Fruit fly (Drosophila melanogaster) whole organism, wandering third instar larva: ENCODE data around the gene tal-AA.

Experiments
- Abd-B ChIP-seq: fragments of >200 bp; optimal IDR thresholded peaks from 2 replicates; lab custom pipeline; 2017; ENCODE audit warnings: missing biosample characterization, missing genetic modification characterization
- CG32264 ChIP-seq: fragments of 200-800 bp; sonication (Bioruptor generic); optimal IDR thresholded peaks from 2 replicates; lab custom pipeline; 2016; ENCODE audit warnings: missing biosample characterization, missing genetic modification characterization
- CG9705 ChIP-seq: fragments of 200-800 bp; sonication (Bioruptor generic); optimal IDR thresholded peaks from 2 replicates; lab custom pipeline; 2018; ENCODE audit warnings: missing biosample characterization, mild to moderate bottlenecking, missing genetic modification characterization
- CrebA ChIP-seq: fragments of 200-800 bp; sonication (Bioruptor generic); optimal IDR thresholded peaks from 2 replicates; lab custom pipeline; 2016; ENCODE audit warnings: missing biosample characterization, mild to moderate bottlenecking, missing genetic modification characterization, borderline replicate concordance
- Dfd ChIP-seq: fragments of >200 bp; optimal IDR thresholded peaks from 2 replicates; lab custom pipeline; 2017; ENCODE audit warnings: missing biosample characterization, missing genetic modification characterization
- Dif ChIP-seq: fragments of 200-275, 200-300 bp; sonication (Bioruptor generic); optimal IDR thresholded peaks from 2 replicates; lab custom pipeline; 2018; ENCODE audit warnings: missing biosample characterization, missing genetic modification characterization; ENCODE audit not compliant: partially characterized antibody
- GATAd ChIP-seq: sonication (Bioruptor generic); optimal IDR thresholded peaks from 2 replicates; lab custom pipeline; 2016; ENCODE audit warnings: missing biosample characterization, missing genetic modification characterization
- HLH106 ChIP-seq: fragments of 200-800 bp; optimal IDR thresholded peaks from 3 replicates; lab custom pipeline; 2019; ENCODE audit warnings: missing biosample characterization, mild to moderate bottlenecking, missing genetic modification characterization, moderate library complexity
- Hnf4 ChIP-seq: fragments of 200-800 bp; sonication (Bioruptor generic); optimal IDR thresholded peaks from 2 replicates; lab custom pipeline; 2016; ENCODE audit warnings: missing biosample characterization, mild to moderate bottlenecking, missing genetic modification characterization
- Hr78 ChIP-seq: fragments of >200 bp; optimal IDR thresholded peaks from 2 replicates; lab custom pipeline; 2017; ENCODE audit warnings: missing biosample characterization, missing genetic modification characterization
- Hr83 ChIP-seq: fragments of 200-300 bp; sonication (Bioruptor generic); optimal IDR thresholded peaks from 2 replicates; lab custom pipeline; 2016; ENCODE audit warnings: missing biosample characterization, mild to moderate bottlenecking, missing genetic modification characterization, moderate library complexity; ENCODE audit not compliant: poor library complexity, severe bottlenecking
- Jra ChIP-seq: sonication (Bioruptor generic); optimal IDR thresholded peaks from 2 replicates; lab custom pipeline; 2016; ENCODE audit warnings: missing biosample characterization, missing genetic modification characterization
- Mio ChIP-seq: sonication (Bioruptor generic); optimal IDR thresholded peaks from 2 replicates; lab custom pipeline; 2016; ENCODE audit warnings: missing biosample characterization, missing genetic modification characterization
- Myc ChIP-seq: fragments of >200 bp; optimal IDR thresholded peaks from 2 replicates; lab custom pipeline; 2017
- N ChIP-seq: fragments of >200 bp; optimal IDR thresholded peaks from 2 replicates; lab custom pipeline; 2018; ENCODE audit warnings: missing biosample characterization, missing external identifiers, missing genetic modification characterization
- OdsH ChIP-seq: fragments of 200-800 bp; sonication (Bioruptor generic); optimal IDR thresholded peaks from 2 replicates; lab custom pipeline; 2016; ENCODE audit warnings: missing biosample characterization, mild to moderate bottlenecking, missing genetic modification characterization
- Rel ChIP-seq, 2 experiments: fragments of 200-800 bp; sonication (Bioruptor generic) in 1 of 2; optimal IDR thresholded peaks; 2 replicates in 1 of 2; 3 replicates in 1 of 2; lab custom pipeline; 2016 to 2019; ENCODE audit warnings: mild to moderate bottlenecking in 2 of 2, missing biosample characterization in 2 of 2, missing genetic modification characterization in 2 of 2, moderate library complexity in 1 of 2
- Sp1 ChIP-seq: fragments of 200-800 bp; sonication (Bioruptor generic); optimal IDR thresholded peaks from 3 replicates; lab custom pipeline; 2019; ENCODE audit warnings: missing biosample characterization, mild to moderate bottlenecking, missing genetic modification characterization, moderate library complexity
- Vsx2 ChIP-seq: fragments of 200-300, 225-300 bp; sonication (Bioruptor generic); optimal IDR thresholded peaks from 2 replicates; lab custom pipeline; 2018; ENCODE audit warnings: missing biosample characterization, missing genetic modification characterization; ENCODE audit not compliant: partially characterized antibody
- br ChIP-seq: fragments of 200-800 bp; sonication (Bioruptor generic); optimal IDR thresholded peaks from 2 replicates; lab custom pipeline; 2016; ENCODE audit warnings: missing biosample characterization, missing genetic modification characterization
- brk ChIP-seq: fragments of 200-800 bp; sonication (Bioruptor generic); optimal IDR thresholded peaks from 2 replicates; lab custom pipeline; 2016; ENCODE audit warnings: missing biosample characterization, mild to moderate bottlenecking, missing genetic modification characterization
- dl ChIP-seq, 2 experiments: fragments of 175-275, 200-275 bp in 1 of 2; fragments of 200-275 bp in 1 of 2; sonication (Bioruptor generic); optimal IDR thresholded peaks; lab custom pipeline; 2018; ENCODE audit warnings: mild to moderate bottlenecking in 2 of 2, missing biosample characterization in 2 of 2, missing genetic modification characterization in 2 of 2, moderate library complexity in 2 of 2; ENCODE audit not compliant: partially characterized antibody in 2 of 2, insufficient read depth in 1 of 2
- dmrt93B ChIP-seq: fragments of 200-800 bp; sonication (Bioruptor generic); optimal IDR thresholded peaks from 2 replicates; lab custom pipeline; 2018; ENCODE audit warnings: missing biosample characterization, mild to moderate bottlenecking, missing genetic modification characterization
- dsf ChIP-seq: sonication (Bioruptor generic); optimal IDR thresholded peaks from 2 replicates; lab custom pipeline; 2016; ENCODE audit warnings: missing biosample characterization, missing genetic modification characterization, borderline replicate concordance
- ey ChIP-seq: fragments of 200-800 bp; sonication (Bioruptor generic); optimal IDR thresholded peaks from 2 replicates; lab custom pipeline; 2016; ENCODE audit warnings: missing biosample characterization, missing genetic modification characterization
- foxo ChIP-seq, 2 experiments: fragments of 200-800 bp; sonication (Bioruptor generic); optimal IDR thresholded peaks; 2 replicates in 1 of 2; 3 replicates in 1 of 2; lab custom pipeline; 2016 to 2017; ENCODE audit warnings: missing biosample characterization in 2 of 2, missing genetic modification characterization in 2 of 2
- fru ChIP-seq: fragments of 200-800 bp; sonication (Bioruptor generic); optimal IDR thresholded peaks from 3 replicates; lab custom pipeline; 2016; ENCODE audit warnings: missing biosample characterization, mild to moderate bottlenecking, missing genetic modification characterization
- h ChIP-seq: fragments of 200-800 bp; sonication (Bioruptor generic); optimal IDR thresholded peaks from 3 replicates; lab custom pipeline; 2016; ENCODE audit warnings: missing biosample characterization, mild to moderate bottlenecking, missing genetic modification characterization
- jim ChIP-seq: fragments of 175-275, 200-325 bp; sonication (Bioruptor generic); optimal IDR thresholded peaks from 2 replicates; lab custom pipeline; 2016; ENCODE audit warnings: missing biosample characterization, mild to moderate bottlenecking, missing genetic modification characterization
- lola ChIP-seq: fragments of >200 bp; optimal IDR thresholded peaks from 2 replicates; lab custom pipeline; 2017; ENCODE audit warnings: missing biosample characterization, missing genetic modification characterization
- pan ChIP-seq: fragments of >200 bp; optimal IDR thresholded peaks from 2 replicates; lab custom pipeline; 2017
- psq ChIP-seq: fragments of 200-800 bp; sonication (Bioruptor generic); optimal IDR thresholded peaks from 3 replicates; lab custom pipeline; 2017; ENCODE audit warnings: missing biosample characterization, mild to moderate bottlenecking, missing genetic modification characterization, moderate library complexity
- rgr ChIP-seq: fragments of 200-800 bp; sonication (Bioruptor generic); optimal IDR thresholded peaks from 3 replicates; lab custom pipeline; 2016; ENCODE audit warnings: missing biosample characterization, mild to moderate bottlenecking, missing genetic modification characterization
- sage ChIP-seq: fragments of 200-800 bp; sonication (Bioruptor generic); optimal IDR thresholded peaks from 2 replicates; lab custom pipeline; 2016; ENCODE audit warnings: missing biosample characterization, mild to moderate bottlenecking, missing genetic modification characterization
- sv ChIP-seq: fragments of 200-800 bp; sonication (Bioruptor generic); optimal IDR thresholded peaks from 3 replicates; lab custom pipeline; 2016; ENCODE audit warnings: missing biosample characterization, missing genetic modification characterization
- tai ChIP-seq: sonication (Bioruptor generic); optimal IDR thresholded peaks from 2 replicates; lab custom pipeline; 2016; ENCODE audit warnings: missing biosample characterization, missing genetic modification characterization
- usp ChIP-seq: fragments of >200 bp; optimal IDR thresholded peaks from 2 replicates; lab custom pipeline; 2017; ENCODE audit warnings: missing biosample characterization, missing genetic modification characterization
- woc ChIP-seq: sonication (Bioruptor generic); optimal IDR thresholded peaks from 2 replicates; lab custom pipeline; 2016; ENCODE audit warnings: missing biosample characterization, mild to moderate bottlenecking, missing genetic modification characterization

The tal-AA gene

DNA sequence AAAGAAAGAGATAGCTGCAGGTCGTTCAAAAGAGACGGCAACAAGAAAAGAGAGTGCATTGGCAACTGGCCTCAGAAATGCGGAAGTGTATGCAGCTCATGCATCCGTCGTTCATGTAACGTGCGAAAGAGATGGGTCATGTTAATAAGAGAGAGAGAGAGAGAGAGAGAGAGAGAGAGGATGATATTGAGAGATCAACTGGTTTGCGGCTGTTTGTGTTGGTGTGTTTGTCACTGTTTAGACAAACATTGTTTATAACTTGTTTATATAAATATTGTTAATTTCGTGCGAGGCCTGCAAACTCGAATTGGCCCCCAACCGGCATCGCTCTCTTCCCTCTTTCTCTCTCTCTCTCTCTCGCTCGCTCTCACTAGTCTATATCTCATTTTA lies 18.2 kb upstream of the tal-AA start:
- TF ChIP-seq dl (GFP tag; optimal IDR thresholded peaks at IDR 0.05; lab: Kevin White, UChicago; ENCODE audit: insufficient read depth in 1 of 2, partially characterized antibody in 2 of 2) = peak in 1 of 2 experiments; percentile 44
- no peak for TF ChIP-seq Hr83 (GFP tag; lab: Kevin White, UChicago)
- no peak for TF ChIP-seq jim (GFP tag; lab: Kevin White, UChicago)
- no peak for TF ChIP-seq woc (GFP tag; lab: Kevin White, UChicago)
- TF ChIP-seq rgr (GFP tag; lab: Kevin White, UChicago) = no peak
- TF ChIP-seq fru (GFP tag; lab: Kevin White, UChicago) = peak; percentile 19
- no peak for TF ChIP-seq CG32264 (GFP tag; lab: Kevin White, UChicago)
- TF ChIP-seq h (GFP tag; lab: Kevin White, UChicago) = no peak
- peak; percentile 36 for TF ChIP-seq Vsx2 (GFP tag; lab: Kevin White, UChicago)
- no peak for TF ChIP-seq br
- peak; percentile 60 for TF ChIP-seq Dif (GFP tag; lab: Kevin White, UChicago)
- TF ChIP-seq Hr78 (GFP tag; lab: Kevin White, UChicago) = no peak

dm6 chr3R:13796071-13796470 lies 16.8 kb upstream of the tal-AA start:
- no peak for TF ChIP-seq tai (GFP tag; lab: Kevin White, UChicago)
- no peak for TF ChIP-seq CrebA (GFP tag; lab: Kevin White, UChicago)
- no peak for TF ChIP-seq jim (GFP tag; lab: Kevin White, UChicago)
- TF ChIP-seq Myc = no peak
- no peak for TF ChIP-seq Dfd (GFP tag; lab: Kevin White, UChicago)
- no peak for TF ChIP-seq Abd-B (GFP tag; lab: Kevin White, UChicago)
- no peak for TF ChIP-seq brk
- TF ChIP-seq dmrt93B (GFP tag; lab: Kevin White, UChicago) = peak; percentile 27
- TF ChIP-seq N = no peak
- no peak for TF ChIP-seq Hr83 (GFP tag; lab: Kevin White, UChicago)
- no peak for TF ChIP-seq GATAd (GFP tag; lab: Kevin White, UChicago)
- no peak for TF ChIP-seq sv (GFP tag; lab: Kevin White, UChicago)
- TF ChIP-seq Hr78 (GFP tag; lab: Kevin White, UChicago) = no peak
- TF ChIP-seq Dif (GFP tag; lab: Kevin White, UChicago) = no peak
- no peak for TF ChIP-seq CG32264 (GFP tag; lab: Kevin White, UChicago)
- peak; percentile 66 for TF ChIP-seq fru (GFP tag; lab: Kevin White, UChicago)
- TF ChIP-seq dsf = no peak
- peak; percentile 59 for TF ChIP-seq HLH106
- no peak for TF ChIP-seq CG9705 (GFP tag; lab: Kevin White, UChicago)
- TF ChIP-seq lola = no peak
- TF ChIP-seq foxo (GFP tag; optimal IDR thresholded peaks at IDR 0.05; lab: Kevin White, UChicago) = peak in 1 of 2 experiments; percentile 69
- TF ChIP-seq h (GFP tag; lab: Kevin White, UChicago) = peak; percentile 52
- TF ChIP-seq psq (GFP tag; lab: Kevin White, UChicago) = peak; percentile 34
- no peak for TF ChIP-seq rgr (GFP tag; lab: Kevin White, UChicago)
- TF ChIP-seq dl (GFP tag; optimal IDR thresholded peaks at IDR 0.05; lab: Kevin White, UChicago; ENCODE audit: insufficient read depth in 1 of 2, partially characterized antibody in 2 of 2) = no peak
- TF ChIP-seq pan (lab: Kevin White, UChicago) = no peak
- no peak for TF ChIP-seq usp (GFP tag; lab: Kevin White, UChicago)
- TF ChIP-seq OdsH (GFP tag; lab: Kevin White, UChicago) = peak; percentile 14
- peak; percentile 6 for TF ChIP-seq ey (GFP tag; lab: Kevin White, UChicago)
- TF ChIP-seq sage (GFP tag; lab: Kevin White, UChicago) = no peak
- TF ChIP-seq Jra (GFP tag; lab: Kevin White, UChicago) = no peak
- TF ChIP-seq Sp1 (GFP tag; lab: Kevin White, UChicago) = peak; percentile 63
- TF ChIP-seq Hnf4 = no peak
- no peak for TF ChIP-seq Rel (GFP tag; optimal IDR thresholded peaks at IDR 0.05; lab: Kevin White, UChicago)
- TF ChIP-seq Rel (tag; optimal IDR thresholded peaks at IDR 0.05; lab: Kevin White, UChicago) = no peak
- TF ChIP-seq Mio (GFP tag; lab: Kevin White, UChicago) = no peak
- TF ChIP-seq woc (GFP tag; lab: Kevin White, UChicago) = no peak
- TF ChIP-seq Vsx2 (GFP tag; lab: Kevin White, UChicago) = no peak
- peak; percentile 10 for TF ChIP-seq br
